Fruit fly (Drosophila melanogaster) whole organism, prepupa: ENCODE measurements around the gene Mtpalpha.

Experiments used
- Blimp-1 ChIP-seq: fragments of 200-800 bp; sonication (Bioruptor generic); optimal IDR thresholded peaks from 3 replicates; lab custom pipeline; 2017; ENCODE audit warnings: missing biosample characterization, missing genetic modification characterization, mild to moderate bottlenecking, moderate library complexity, missing genetic modification reagents
- CG10669 ChIP-seq: fragments of 200-800 bp; sonication (Bioruptor generic); optimal IDR thresholded peaks from 3 replicates; lab custom pipeline; 2018; ENCODE audit warnings: missing biosample characterization, mild to moderate bottlenecking, missing genetic modification characterization, moderate library complexity
- CG11294 ChIP-seq: fragments of 200-800 bp; sonication (Bioruptor generic); IDR thresholded peaks from 2 replicates; pipeline ENCODE4 v1.3.6; 2022; ENCODE audit warnings: missing biosample characterization, missing genetic modification characterization
- CG11902 ChIP-seq: fragments of 200-800 bp; sonication (Bioruptor generic); optimal IDR thresholded peaks from 3 replicates; lab custom pipeline; 2016; ENCODE audit warnings: missing biosample characterization, missing genetic modification characterization
- CG15336 ChIP-seq: fragments of 200-800 bp; sonication (Bioruptor generic); IDR thresholded peaks from 2 replicates; pipeline ENCODE4 v1.3.6; 2022; ENCODE audit warnings: missing biosample characterization, missing genetic modification characterization
- CG1621 ChIP-seq: fragments of 200-800 bp; sonication (Bioruptor generic); optimal IDR thresholded peaks from 3 replicates; lab custom pipeline; 2018; ENCODE audit warnings: missing biosample characterization, mild to moderate bottlenecking, missing genetic modification characterization
- CG16779 ChIP-seq: fragments of 200-800 bp; sonication (Bioruptor generic); optimal IDR thresholded peaks from 3 replicates; lab custom pipeline; 2017; ENCODE audit warnings: missing biosample characterization, mild to moderate bottlenecking, missing genetic modification characterization
- CG31627 ChIP-seq: fragments of 200-800 bp; sonication (Bioruptor generic); optimal IDR thresholded peaks from 3 replicates; lab custom pipeline; 2016; ENCODE audit warnings: missing biosample characterization, missing genetic modification characterization
- CG32006 ChIP-seq: fragments of 200-800 bp; sonication (Bioruptor generic); optimal IDR thresholded peaks from 3 replicates; lab custom pipeline; 2017; ENCODE audit warnings: missing biosample characterization, mild to moderate bottlenecking, missing genetic modification characterization
- CG34406 ChIP-seq: fragments of 200-800 bp; sonication (Bioruptor generic); optimal IDR thresholded peaks from 3 replicates; lab custom pipeline; 2016; ENCODE audit warnings: missing biosample characterization, missing genetic modification characterization
- CG3919 ChIP-seq: fragments of 200-800 bp; sonication (Bioruptor generic); optimal IDR thresholded peaks from 3 replicates; lab custom pipeline; 2016; ENCODE audit warnings: missing biosample characterization, missing genetic modification characterization
- CG4318 ChIP-seq: fragments of 200-800 bp; sonication (Bioruptor generic); optimal IDR thresholded peaks from 3 replicates; lab custom pipeline; 2017; ENCODE audit warnings: missing biosample characterization, mild to moderate bottlenecking, missing genetic modification characterization
- CG6163 ChIP-seq: fragments of 200-800 bp; sonication (Bioruptor generic); IDR thresholded peaks from 3 replicates; pipeline ENCODE4 v1.3.6; 2022; ENCODE audit warnings: missing biosample characterization, missing genetic modification characterization
- CG6276 ChIP-seq: fragments of 200-800 bp; sonication (Bioruptor generic); optimal IDR thresholded peaks from 2 replicates; lab custom pipeline; 2017; ENCODE audit warnings: missing biosample characterization, mild to moderate bottlenecking, missing genetic modification characterization
- CG6792 ChIP-seq: fragments of 200-800 bp; sonication (Bioruptor generic); optimal IDR thresholded peaks from 3 replicates; lab custom pipeline; 2016; ENCODE audit warnings: missing biosample characterization, missing genetic modification characterization
- CG6808 ChIP-seq: fragments of 200-800 bp; sonication (Bioruptor generic); optimal IDR thresholded peaks from 3 replicates; lab custom pipeline; 2017; ENCODE audit warnings: missing biosample characterization, missing genetic modification characterization, mild to moderate bottlenecking, moderate library complexity, missing genetic modification reagents
- CG6854 ChIP-seq: fragments of 200-800 bp; sonication (Bioruptor generic); optimal IDR thresholded peaks from 2 replicates; lab custom pipeline; 2017; ENCODE audit warnings: missing biosample characterization, mild to moderate bottlenecking, missing genetic modification characterization
- CG7368 ChIP-seq: fragments of 200-800 bp; sonication (Bioruptor generic); optimal IDR thresholded peaks from 3 replicates; lab custom pipeline; 2016; ENCODE audit warnings: missing biosample characterization, missing genetic modification characterization
- CG8119 ChIP-seq: fragments of 200-800 bp; sonication (Bioruptor generic); IDR thresholded peaks from 3 replicates; pipeline ENCODE4 v1.3.6; 2022; ENCODE audit warnings: missing biosample characterization, missing genetic modification characterization
- CG8632 ChIP-seq: fragments of 200-800 bp; sonication (Bioruptor generic); optimal IDR thresholded peaks from 3 replicates; lab custom pipeline; 2016; ENCODE audit warnings: missing biosample characterization, missing genetic modification characterization
- CG9139 ChIP-seq: fragments of 200-800 bp; sonication (Bioruptor generic); optimal IDR thresholded peaks from 3 replicates; lab custom pipeline; 2017; ENCODE audit warnings: missing biosample characterization, mild to moderate bottlenecking, missing genetic modification characterization
- Eip75B ChIP-seq: fragments of 200-800 bp; sonication (Bioruptor generic); optimal IDR thresholded peaks from 3 replicates; lab custom pipeline; 2016; ENCODE audit warnings: missing biosample characterization, missing genetic modification characterization
- Eip78C ChIP-seq: fragments of 200-800 bp; sonication (Bioruptor generic); peaks from one replicate; lab custom pipeline; 2016; ENCODE audit warnings: missing biosample characterization, missing genetic modification characterization
- Eip93F ChIP-seq: fragments of 200-800 bp; sonication (Bioruptor generic); optimal IDR thresholded peaks from 2 replicates; lab custom pipeline; 2016; ENCODE audit warnings: missing biosample characterization, mild to moderate bottlenecking, missing genetic modification characterization
- Ets21C ChIP-seq: fragments of 200-800 bp; sonication (Bioruptor generic); optimal IDR thresholded peaks from 3 replicates; lab custom pipeline; 2016; ENCODE audit warnings: missing biosample characterization, missing genetic modification characterization
- Gug ChIP-seq: fragments of 200-800 bp; sonication (Bioruptor generic); IDR thresholded peaks from 2 replicates; pipeline ENCODE4 v1.3.6; 2022; ENCODE audit warnings: missing biosample characterization, missing genetic modification characterization
- Hr38 ChIP-seq: sonication (Bioruptor generic); optimal IDR thresholded peaks from 2 replicates; lab custom pipeline; 2016; ENCODE audit warnings: missing biosample characterization, missing genetic modification characterization
- Hr4 ChIP-seq: fragments of 200-800 bp; sonication (Bioruptor generic); optimal IDR thresholded peaks from 3 replicates; lab custom pipeline; 2016; ENCODE audit warnings: missing biosample characterization, missing genetic modification characterization
- Lpt ChIP-seq: fragments of 200-800 bp; sonication (Bioruptor generic); optimal IDR thresholded peaks from 3 replicates; lab custom pipeline; 2016; ENCODE audit warnings: missing biosample characterization, missing genetic modification characterization
- Met ChIP-seq: fragments of 200-800 bp; sonication (Bioruptor generic); optimal IDR thresholded peaks from 3 replicates; lab custom pipeline; 2016; ENCODE audit warnings: missing biosample characterization, missing genetic modification characterization
- Smox ChIP-seq: fragments of 200-800 bp; sonication (Bioruptor generic); optimal IDR thresholded peaks from 3 replicates; lab custom pipeline; 2016; ENCODE audit warnings: missing biosample characterization, missing genetic modification characterization
- Sox102F ChIP-seq: fragments of 200-800 bp; sonication (Bioruptor generic); optimal IDR thresholded peaks from 2 replicates; lab custom pipeline; 2016; ENCODE audit warnings: missing biosample characterization, mild to moderate bottlenecking, missing genetic modification characterization
- Sox14 ChIP-seq: fragments of 200-800 bp; sonication (Bioruptor generic); optimal IDR thresholded peaks from 3 replicates; lab custom pipeline; 2016; ENCODE audit warnings: missing biosample characterization, missing genetic modification characterization
- Sox15 ChIP-seq: fragments of 200-800 bp; sonication (Bioruptor generic); optimal IDR thresholded peaks from 3 replicates; lab custom pipeline; 2016; ENCODE audit warnings: missing biosample characterization, missing genetic modification characterization
- achi ChIP-seq: fragments of 200-800 bp; sonication (Bioruptor generic); optimal IDR thresholded peaks from 3 replicates; lab custom pipeline; 2016; ENCODE audit warnings: missing biosample characterization, missing genetic modification characterization
- acj6 ChIP-seq: fragments of 200-800 bp; sonication (Bioruptor generic); optimal IDR thresholded peaks from 3 replicates; lab custom pipeline; 2016; ENCODE audit warnings: missing biosample characterization, missing genetic modification characterization
- cyc ChIP-seq: fragments of 200-800 bp; sonication (Bioruptor generic); optimal IDR thresholded peaks from 3 replicates; lab custom pipeline; 2016; ENCODE audit warnings: missing biosample characterization, missing genetic modification characterization
- dac ChIP-seq: fragments of 200-800 bp; sonication (Bioruptor generic); optimal IDR thresholded peaks from 2 replicates; lab custom pipeline; 2017; ENCODE audit warnings: missing biosample characterization, mild to moderate bottlenecking, missing genetic modification characterization
- dsx ChIP-seq: fragments of 200-800 bp; optimal IDR thresholded peaks from 3 replicates; lab custom pipeline; 2019; ENCODE audit warnings: missing biosample characterization, mild to moderate bottlenecking, missing genetic modification characterization, moderate library complexity; ENCODE audit not compliant: poor library complexity, severe bottlenecking
- esn ChIP-seq: fragments of 200-800 bp; sonication (Bioruptor generic); optimal IDR thresholded peaks from 2 replicates; lab custom pipeline; 2016; ENCODE audit warnings: missing biosample characterization, mild to moderate bottlenecking, missing genetic modification characterization, moderate library complexity
- fd59A ChIP-seq: fragments of 200-800 bp; sonication (Bioruptor generic); optimal IDR thresholded peaks from 2 replicates; lab custom pipeline; 2017; ENCODE audit warnings: missing biosample characterization, mild to moderate bottlenecking, missing genetic modification characterization, missing genetic modification reagents
- fd85E ChIP-seq: fragments of 200-800 bp; sonication (Bioruptor generic); optimal IDR thresholded peaks from 3 replicates; lab custom pipeline; 2016; ENCODE audit warnings: missing biosample characterization, missing genetic modification characterization
- fkh ChIP-seq: fragments of 200-800 bp; sonication (Bioruptor generic); optimal IDR thresholded peaks from 3 replicates; lab custom pipeline; 2017; ENCODE audit warnings: missing biosample characterization, mild to moderate bottlenecking, missing genetic modification characterization, moderate library complexity
- net ChIP-seq: fragments of 200-800 bp; sonication (Bioruptor generic); optimal IDR thresholded peaks from 3 replicates; lab custom pipeline; 2016; ENCODE audit warnings: missing biosample characterization, missing genetic modification characterization
- salr ChIP-seq, 2 experiments: fragments of 200-800 bp; sonication (Bioruptor generic); optimal IDR thresholded peaks; 3 replicates each; lab custom pipeline; 2016 to 2018; ENCODE audit warnings: missing biosample characterization in 2 of 2, missing genetic modification characterization in 2 of 2, mild to moderate bottlenecking in 1 of 2
- spab ChIP-seq: fragments of 200-800 bp; sonication (Bioruptor generic); optimal IDR thresholded peaks from 2 replicates; lab custom pipeline; 2017; ENCODE audit warnings: missing biosample characterization, mild to moderate bottlenecking, missing genetic modification characterization, missing genetic modification reagents
- ss ChIP-seq, 2 experiments: fragments of 200-800 bp; sonication (Bioruptor generic); optimal IDR thresholded peaks; 2 replicates in 1 of 2; 3 replicates in 1 of 2; lab custom pipeline; 2017 to 2018; ENCODE audit warnings: mild to moderate bottlenecking in 2 of 2, missing biosample characterization in 2 of 2, missing genetic modification characterization in 2 of 2, moderate library complexity in 1 of 2
- svp ChIP-seq: fragments of 200-800 bp; sonication (Bioruptor generic); peaks from one replicate; lab custom pipeline; 2016; ENCODE audit warnings: missing biosample characterization, missing genetic modification characterization
- vri ChIP-seq: fragments of 200-800 bp; sonication (Bioruptor generic); optimal IDR thresholded peaks from 3 replicates; lab custom pipeline; 2016; ENCODE audit warnings: missing biosample characterization, mild to moderate bottlenecking, missing genetic modification characterization

The Mtpalpha gene

dm6 chr2L:9614674-9615258 is 38.2 kb upstream of the Mtpalpha start:
- peak; percentile 51 for TF ChIP-seq vri
- TF ChIP-seq net (GFP tag; lab: Kevin White, UChicago): no peak
- peak; percentile 44 for TF ChIP-seq fkh (GFP tag; lab: Kevin White, UChicago)
- TF ChIP-seq svp: peak; percentile 34

- TF ChIP-seq ss (GFP tag; optimal IDR thresholded peaks at IDR 0.05; lab: Kevin White, UChicago) (no peak), Met (GFP tag; lab: Kevin White, UChicago) (no peak), svp (no peak), Smox (no peak), Blimp-1 (GFP tag; lab: Kevin White, UChicago) (no peak), Eip75B (GFP tag; lab: Kevin White, UChicago) (no peak), CG15336 (GFP tag; lab: Robert Waterston, UW) (peak; percentile 34; the same call in 1 of the 2 replicates), Hr4 (GFP tag; lab: Kevin White, UChicago) (no peak), cyc (GFP tag; lab: Kevin White, UChicago) (no peak), net (GFP tag; lab: Kevin White, UChicago) (peak; percentile 29), Lpt (no peak), dsx (peak; percentile 76), CG8119 (GFP tag; lab: Robert Waterston, UW) (0 out of 3 replicates have a peak, but pooled peaks have one; percentile 12), dac (no peak), CG9139 (GFP tag; lab: Kevin White, UChicago) (no peak), Gug (no peak), Eip78C (GFP tag; lab: Kevin White, UChicago) (peak; percentile 61), CG8632 (GFP tag; lab: Kevin White, UChicago) (no peak), CG6276 (GFP tag; lab: Kevin White, UChicago) (no peak), achi (GFP tag; lab: Kevin White, UChicago) (no peak), Ets21C (GFP tag; lab: Kevin White, UChicago) (no peak), CG6163 (GFP tag; lab: Robert Waterston, UW) (no peak), Sox14 (no peak), CG16779 (tag; lab: Kevin White, UChicago) (no peak), CG6792 (GFP tag; lab: Kevin White, UChicago) (no peak), CG1621 (tag; lab: Kevin White, UChicago) (no peak), Hr38 (GFP tag; lab: Kevin White, UChicago) (no peak), CG34406 (GFP tag; lab: Kevin White, UChicago) (no peak), CG32006 (GFP tag; lab: Kevin White, UChicago) (peak; percentile 18), salr (GFP tag; optimal IDR thresholded peaks at IDR 0.05; lab: Kevin White, UChicago) (no peak), fd59A (GFP tag; lab: Kevin White, UChicago) (no peak), acj6 (GFP tag; lab: Kevin White, UChicago) (no peak), CG6808 (GFP tag; lab: Kevin White, UChicago) (no peak), vri (peak; percentile 49), CG7368 (GFP tag; lab: Kevin White, UChicago) (no peak), spab (GFP tag; lab: Kevin White, UChicago) (no peak), fd85E (GFP tag; lab: Kevin White, UChicago) (no peak), CG3919 (GFP tag; lab: Kevin White, UChicago) (no peak), CG11294 (GFP tag; lab: Robert Waterston, UW) (peak; percentile 15; the same call in 1 of the 2 replicates), esn (GFP tag; lab: Kevin White, UChicago) (no peak), CG10669 (GFP tag; lab: Kevin White, UChicago) (no peak), Sox102F (GFP tag; lab: Kevin White, UChicago) (no peak), Eip93F (GFP tag; lab: Kevin White, UChicago) (no peak), fkh (GFP tag; lab: Kevin White, UChicago) (peak; percentile 33), CG31627 (GFP tag; lab: Kevin White, UChicago) (no peak), Sox15 (GFP tag; lab: Kevin White, UChicago) (no peak), CG4318 (GFP tag; lab: Kevin White, UChicago) (no peak), CG6854 (GFP tag; lab: Kevin White, UChicago) (no peak), CG11902 (no peak)
Observed at dm6 chr2L:9613922-9614321, 37.4 kb upstream of the Mtpalpha start.
